2 worm cellular contexts compared by ENCODE assay signal in genomic region chrIII:12874606-12875066, ce11.
TF ChIP-seq lines count a peak whose summit lies in the region.

mrg-1 (minus strand) TSS chrIII:12874656.
spcs-2 (plus strand) TSS chrIII:12875031.

TF ChIP-seq in whole organism, L4 larva, 104 proteins besides CTCF, POLR2A, EP300 and RAD21 (continued from another document):
- no peak for TF ChIP-seq saeg-2 (GFP tag; IDR thresholded peaks at IDR 0.05; lab: Robert Waterston, UW)
- TF ChIP-seq pha-4 (GFP tag; IDR thresholded peaks at IDR 0.05; lab: Robert Waterston, UW) = peak; percentile 84
- peak; percentile 29 for TF ChIP-seq pha-4 (tag; optimal IDR thresholded peaks at IDR 0.05; lab: Kevin White, UChicago)
- peak; percentile 48 for TF ChIP-seq dmd-6 (GFP tag; IDR thresholded peaks at IDR 0.05; lab: Robert Waterston, UW)
- no peak for TF ChIP-seq lin-29 (GFP tag; IDR thresholded peaks at IDR 0.05; lab: Robert Waterston, UW)
- no peak for TF ChIP-seq ztf-11 (tag; optimal IDR thresholded peaks at IDR 0.05; lab: Kevin White, UChicago)
- TF ChIP-seq mes-2 (tag; optimal IDR thresholded peaks at IDR 0.05; lab: Kevin White, UChicago; ENCODE audit: poor library complexity, severe bottlenecking) = peak; percentile 97
- no peak for TF ChIP-seq ZK546.5 (tag; optimal IDR thresholded peaks at IDR 0.05; lab: Kevin White, UChicago)
- TF ChIP-seq gei-8 (GFP tag; optimal IDR thresholded peaks at IDR 0.05; lab: Kevin White, UChicago) = no peak
- no peak for TF ChIP-seq F26F4.8 (GFP tag; conservative IDR thresholded peaks at IDR 0.05; lab: Robert Waterston, UW)
- peak; percentile 74 for TF ChIP-seq ceh-20 (GFP tag; IDR thresholded peaks at IDR 0.05; lab: Robert Waterston, UW)
- TF ChIP-seq F49E8.2 (tag; optimal IDR thresholded peaks at IDR 0.05; lab: Kevin White, UChicago; ENCODE audit: borderline replicate concordance) = peak; percentile 60
- peak; percentile 91 for TF ChIP-seq dve-1 (tag; optimal IDR thresholded peaks at IDR 0.05; lab: Kevin White, UChicago; ENCODE audit: insufficient read depth)
- no peak for TF ChIP-seq ceh-62 (tag; optimal IDR thresholded peaks at IDR 0.05; lab: Kevin White, UChicago)
- TF ChIP-seq jun-1 (tag; optimal IDR thresholded peaks at IDR 0.05; lab: Kevin White, UChicago) = peak; percentile 49
- no peak for TF ChIP-seq Y75B8A.6 (GFP tag; IDR thresholded peaks at IDR 0.05; lab: Robert Waterston, UW)
- TF ChIP-seq ces-1 (GFP tag; optimal IDR thresholded peaks at IDR 0.05; lab: Kevin White, UChicago) = peak; percentile 45
- TF ChIP-seq unc-62 (GFP tag; optimal IDR thresholded peaks at IDR 0.05 in 1 of 2; lab: Kevin White, UChicago) = peak in 1 of 2 experiments; percentile 98
- no peak for TF ChIP-seq unc-62 (tag; optimal IDR thresholded peaks at IDR 0.05; lab: Kevin White, UChicago)
- TF ChIP-seq daf-16 (GFP tag; optimal IDR thresholded peaks at IDR 0.05; lab: Kevin White, UChicago) = no peak
- TF ChIP-seq daf-16 (tag; optimal IDR thresholded peaks at IDR 0.05; lab: Kevin White, UChicago) = peak; percentile 78
- TF ChIP-seq php-3 (GFP tag; IDR thresholded peaks at IDR 0.05; lab: Robert Waterston, UW) = peak; percentile 32; the same call in 1 of the 2 replicates
- TF ChIP-seq zfp-3 (GFP tag; conservative IDR thresholded peaks at IDR 0.05; lab: Robert Waterston, UW) = 0 out of 2 replicates have a peak, but pooled peaks have one; percentile 35
- peak; percentile 64 for TF ChIP-seq madf-9 (GFP tag; conservative IDR thresholded peaks at IDR 0.05; lab: Robert Waterston, UW)
- no peak for TF ChIP-seq F44E2.7 (GFP tag; IDR thresholded peaks at IDR 0.05; lab: Robert Waterston, UW)
- no peak for TF ChIP-seq nhr-76 (tag; optimal IDR thresholded peaks at IDR 0.05; lab: Kevin White, UChicago)
- no peak for TF ChIP-seq nhr-111 (GFP tag; optimal IDR thresholded peaks at IDR 0.05; lab: Kevin White, UChicago)
- no peak for TF ChIP-seq D1046.2 (GFP tag; IDR thresholded peaks at IDR 0.05; lab: Robert Waterston, UW)
- peak; percentile 51 for TF ChIP-seq nhr-28 (tag; optimal IDR thresholded peaks at IDR 0.05; lab: Kevin White, UChicago)
- TF ChIP-seq Y48G9A.11 (GFP tag; IDR thresholded peaks at IDR 0.05; lab: Robert Waterston, UW) = peak; percentile 74
- no peak for TF ChIP-seq zip-11 (GFP tag; IDR thresholded peaks at IDR 0.05; lab: Robert Waterston, UW)
- TF ChIP-seq nhr-48 (tag; optimal IDR thresholded peaks at IDR 0.05; lab: Kevin White, UChicago) = peak; percentile 1
- TF ChIP-seq zfp-2 (tag; optimal IDR thresholded peaks at IDR 0.05; lab: Kevin White, UChicago) = peak; percentile 24
- TF ChIP-seq dmd-8 (GFP tag; IDR thresholded peaks at IDR 0.05; lab: Robert Waterston, UW) = no peak
- no peak for TF ChIP-seq attf-4 (tag; optimal IDR thresholded peaks at IDR 0.05; lab: Kevin White, UChicago)
- no peak for TF ChIP-seq ceh-32 (tag; optimal IDR thresholded peaks at IDR 0.05; lab: Kevin White, UChicago; ENCODE audit: poor library complexity)
- TF ChIP-seq lin-39 (tag; optimal IDR thresholded peaks at IDR 0.05; lab: Kevin White, UChicago) = no peak
- TF ChIP-seq set-16 (GFP tag; IDR thresholded peaks at IDR 0.05; lab: Robert Waterston, UW) = no peak
- peak; percentile 71 for TF ChIP-seq F37D6.2 (tag; optimal IDR thresholded peaks at IDR 0.05; lab: Kevin White, UChicago)
- TF ChIP-seq lsy-2 (tag; optimal IDR thresholded peaks at IDR 0.05; lab: Kevin White, UChicago) = peak; percentile 75 to 94
- TF ChIP-seq ceh-44 (GFP tag; IDR thresholded peaks at IDR 0.05; lab: Robert Waterston, UW) = 0 out of 2 replicates have a peak, but pooled peaks have one; percentile 42
- TF ChIP-seq pqm-1 (tag; optimal IDR thresholded peaks at IDR 0.05; lab: Kevin White, UChicago) = no peak
- peak; percentile 75 for TF ChIP-seq ctbp-1 (GFP tag; IDR thresholded peaks at IDR 0.05; lab: Robert Waterston, UW)
- peak; percentile 59 for TF ChIP-seq lin-15B (tag; optimal IDR thresholded peaks at IDR 0.05; lab: Kevin White, UChicago)
- peak; percentile 95 for TF ChIP-seq lin-13 (GFP tag; optimal IDR thresholded peaks at IDR 0.05; lab: Kevin White, UChicago)
- peak; percentile 87 for TF ChIP-seq rbr-2 (tag; optimal IDR thresholded peaks at IDR 0.05; lab: Kevin White, UChicago)

TF ChIP-seq in whole organism, late embryonic, 69 proteins besides CTCF, POLR2A, EP300 and RAD21 (continued from another document):
- TF ChIP-seq che-1 (tag; optimal IDR thresholded peaks at IDR 0.05; lab: Kevin White, UChicago) (peak; percentile 59), Y22D7AL.16 (tag; optimal IDR thresholded peaks at IDR 0.05; lab: Kevin White, UChicago) (peak; percentile 25), pros-1 (tag; optimal IDR thresholded peaks at IDR 0.05; lab: Kevin White, UChicago) (no peak), ceh-18 (tag; optimal IDR thresholded peaks at IDR 0.05; lab: Kevin White, UChicago) (peak; percentile 66)
